Worm (Caenorhabditis elegans): ENCODE measurements around the gene F40B5.2.
A peak's percentile ranks its signal among the peaks of the same experiment; 100 is the strongest.

F40B5.2 gene

DNA sequence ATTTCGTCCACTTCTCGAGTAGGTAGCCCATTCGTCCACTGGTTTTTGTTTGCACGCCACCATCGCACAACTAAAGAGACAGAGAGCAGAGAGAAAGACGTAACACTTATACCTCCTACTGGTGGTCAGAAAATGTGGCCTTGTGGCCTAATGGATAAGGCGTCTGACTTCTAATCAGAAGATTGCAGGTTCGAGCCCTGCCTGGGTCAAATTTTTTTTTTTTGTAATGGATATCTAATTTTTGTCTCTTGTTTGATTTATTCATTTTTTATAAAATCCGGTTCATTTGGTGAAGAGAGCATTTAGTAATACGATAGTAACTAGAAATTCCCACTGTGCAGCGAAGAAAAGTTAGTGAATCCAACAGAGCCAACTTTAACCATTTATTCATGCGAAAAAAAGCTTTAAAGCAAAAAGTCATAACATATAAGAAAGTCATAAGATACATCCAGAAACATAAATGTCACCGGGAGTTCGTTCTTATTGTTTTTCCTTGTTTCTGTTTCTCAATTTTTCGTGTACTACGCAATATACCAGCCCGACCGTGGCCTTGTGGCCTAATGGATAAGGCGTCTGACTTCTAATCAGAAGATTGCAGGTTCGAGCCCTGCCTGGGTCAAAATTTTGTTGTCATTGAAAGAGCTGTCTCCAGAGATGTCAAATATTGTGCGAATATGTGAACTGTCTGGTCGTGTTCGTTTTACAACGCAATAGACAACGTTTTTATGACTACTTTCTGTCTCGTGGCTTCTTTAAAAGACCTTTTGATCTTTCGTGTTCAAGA is 18.6 kb downstream of the F40B5.2 start:
- TF ChIP-seq nhr-27 (tag; optimal IDR thresholded peaks at IDR 0.05) (no peak), egrh-3 (GFP tag; IDR thresholded peaks at IDR 0.05) (peak; percentile 30), repo-1 (tag; optimal IDR thresholded peaks at IDR 0.05) (no peak), B0261.1 (tag; optimal IDR thresholded peaks at IDR 0.05) (peak; percentile 90), xnd-1 (tag; optimal IDR thresholded peaks at IDR 0.05) (no peak), pbrm-1 (GFP tag; IDR thresholded peaks at IDR 0.05) (peak; percentile 88), dox-1 (GFP tag; IDR thresholded peaks at IDR 0.05) (peak; percentile 65), snpc-1.1 (tag; optimal IDR thresholded peaks at IDR 0.05; ENCODE audit: insufficient read depth) (peak; percentile 43), cebp-1 (GFP tag; IDR thresholded peaks at IDR 0.05) (peak; percentile 46; the same call in 1 of the 2 replicates), cebp-1 (tag; optimal IDR thresholded peaks at IDR 0.05) (peak; percentile 29), nhr-80 (tag; optimal IDR thresholded peaks at IDR 0.05) (no peak), ztf-28 (GFP tag; IDR thresholded peaks at IDR 0.05) (0 out of 2 replicates have a peak, but pooled peaks have one; percentile 35), egl-18 (GFP tag; IDR thresholded peaks at IDR 0.05) (no peak), ztf-6 (GFP tag; IDR thresholded peaks at IDR 0.05) (no peak), K11D2.4 (GFP tag; IDR thresholded peaks at IDR 0.05) (peak; percentile 64), sdz-38 (tag; optimal IDR thresholded peaks at IDR 0.05) (no peak), pha-4 (tag; optimal IDR thresholded peaks at IDR 0.05) (no peak), Y79H2A.3 (GFP tag; conservative IDR thresholded peaks at IDR 0.05) (no peak), tbp1 (GFP tag; optimal IDR thresholded peaks at IDR 0.05) (peak; percentile 95), lin-35 (GFP tag; optimal IDR thresholded peaks at IDR 0.05) (peak in 1 of 3 experiments; percentile 75), nfyb-1 (GFP tag; IDR thresholded peaks at IDR 0.05) (peak; percentile 62), mcd-1 (GFP tag; IDR thresholded peaks at IDR 0.05) (0 out of 2 replicates have a peak, but pooled peaks have one; percentile 9), hmg-20 (GFP tag; IDR thresholded peaks at IDR 0.05) (no peak), bed-1 (GFP tag; IDR thresholded peaks at IDR 0.05) (no peak), dpff-1 (tag; optimal IDR thresholded peaks at IDR 0.05) (no peak), ZK185.1 (tag; optimal IDR thresholded peaks at IDR 0.05; ENCODE audit: poor library complexity, severe bottlenecking) (peak; percentile 44), F49E8.2 (tag; optimal IDR thresholded peaks at IDR 0.05; ENCODE audit: insufficient read depth) (no peak), gei-17 (GFP tag; optimal IDR thresholded peaks at IDR 0.05) (no peak), madf-10 (tag; optimal IDR thresholded peaks at IDR 0.05) (peak; percentile 17), lin-40 (tag; optimal IDR thresholded peaks at IDR 0.05) (peak; percentile 36), sptf-2 (GFP tag; optimal IDR thresholded peaks at IDR 0.05) (no peak), aptf-3 (GFP tag; IDR thresholded peaks at IDR 0.05) (no peak), ceh-40 (GFP tag; IDR thresholded peaks at IDR 0.05) (peak; percentile 78; the same call in 1 of the 2 replicates), hmg-1.2 (GFP tag; IDR thresholded peaks at IDR 0.05) (peak; percentile 78), athp-1 (tag; optimal IDR thresholded peaks at IDR 0.05) (no peak), ztf-26 (tag; optimal IDR thresholded peaks at IDR 0.05) (peak; percentile 7), lin-26 (GFP tag; IDR thresholded peaks at IDR 0.05) (peak; percentile 85), rcor-1 (GFP tag; IDR thresholded peaks at IDR 0.05) (peak; percentile 73), snpc-3.4 (tag; optimal IDR thresholded peaks at IDR 0.05) (peak; percentile 45), attf-6 (GFP tag; IDR thresholded peaks at IDR 0.05) (no peak), F57A8.1 (GFP tag; optimal IDR thresholded peaks at IDR 0.05) (no peak), madf-6 (GFP tag; IDR thresholded peaks at IDR 0.05) (peak; percentile 48; the same call in 1 of the 2 replicates), die-1 (tag; optimal IDR thresholded peaks at IDR 0.05) (peak; percentile 62), atf-7 (tag; optimal IDR thresholded peaks at IDR 0.05) (no peak), ekl-4 (GFP tag; IDR thresholded peaks at IDR 0.05) (peak; percentile 43; the same call in 1 of the 2 replicates), K12H6.12 (tag; optimal IDR thresholded peaks at IDR 0.05) (peak; percentile 21), hlh-26 (GFP tag; conservative IDR thresholded peaks at IDR 0.05) (no peak)
